Worm (Caenorhabditis elegans) whole organism, L1 larva: ENCODE results near the gene C16B8.2.

Experiments used
- C04F5.9 ChIP-seq: sonication (generic microtip); optimal IDR thresholded peaks from 2 replicates; lab custom pipeline; 2016; ENCODE audit warnings: missing genetic modification characterization, missing compliant biosample characterization
- C16A3.4 ChIP-seq: fragments of 150-350 bp; optimal IDR thresholded peaks from 2 replicates; lab custom pipeline; 2014; ENCODE audit warnings: missing biosample characterization, missing genetic modification characterization
- F16B12.6 ChIP-seq: fragments of 150-350 bp; optimal IDR thresholded peaks from 2 replicates; lab custom pipeline; 2014; ENCODE audit warnings: missing biosample characterization, missing genetic modification characterization
- aha-1 ChIP-seq: fragments of 150-350 bp; optimal IDR thresholded peaks from 2 replicates; lab custom pipeline; 2014; ENCODE audit warnings: missing biosample characterization, missing genetic modification characterization
- alr-1 ChIP-seq: fragments of 200-800 bp; sonication (Bioruptor generic); optimal IDR thresholded peaks from 2 replicates; lab custom pipeline; 2018; ENCODE audit warnings: borderline replicate concordance, mild to moderate bottlenecking, missing genetic modification characterization, missing compliant biosample characterization
- blmp-1 ChIP-seq: fragments of 150-350 bp; optimal IDR thresholded peaks from 2 replicates; lab custom pipeline; 2014; ENCODE audit warnings: missing biosample characterization, missing genetic modification characterization
- ceh-8 ChIP-seq: fragments of 200-800 bp; sonication (Bioruptor generic); optimal IDR thresholded peaks from 2 replicates; lab custom pipeline; 2018; ENCODE audit warnings: mild to moderate bottlenecking, missing genetic modification characterization, moderate library complexity, missing compliant biosample characterization
- ceh-88 ChIP-seq: fragments of 200-800 bp; sonication (Bioruptor generic); IDR thresholded peaks from 2 replicates; pipeline ENCODE4 v1.3.6; 2022; ENCODE audit warnings: missing genetic modification characterization, missing compliant biosample characterization
- ceh-90 ChIP-seq: sonication (generic microtip); optimal IDR thresholded peaks from 2 replicates; lab custom pipeline; 2016; ENCODE audit warnings: missing genetic modification characterization, missing compliant biosample characterization
- ces-1 ChIP-seq: fragments of 150-350 bp; optimal IDR thresholded peaks from 2 replicates; lab custom pipeline; 2014; ENCODE audit warnings: missing biosample characterization, missing genetic modification reagents, missing genetic modification characterization
- dsc-1 ChIP-seq: sonication (generic microtip); optimal IDR thresholded peaks from 2 replicates; lab custom pipeline; 2016; ENCODE audit warnings: mild to moderate bottlenecking, missing genetic modification characterization, missing compliant biosample characterization
- efl-3 ChIP-seq: fragments of 200-800 bp; sonication (Bioruptor generic); optimal IDR thresholded peaks from 2 replicates; lab custom pipeline; 2018; ENCODE audit warnings: mild to moderate bottlenecking, missing genetic modification characterization, missing compliant biosample characterization
- egl-27 ChIP-seq, 2 experiments: fragments of 150-350 bp in 1 of 2; sonication (generic microtip); optimal IDR thresholded peaks; 3 replicates each; lab custom pipeline; 2017 to 2018; ENCODE audit warnings: missing biosample characterization in 2 of 2, missing genetic modification characterization in 2 of 2, missing genetic modification reagents in 2 of 2
- elt-2 ChIP-seq: sonication (generic microtip); optimal IDR thresholded peaks from 2 replicates; lab custom pipeline; 2016; ENCODE audit warnings: missing genetic modification characterization, mild to moderate bottlenecking, inconsistent platforms, missing compliant biosample characterization, missing genetic modification reagents
- fkh-10 ChIP-seq: sonication (generic microtip); optimal IDR thresholded peaks from 2 replicates; lab custom pipeline; 2017; ENCODE audit warnings: missing biosample characterization, missing genetic modification reagents, missing genetic modification characterization
- fkh-4 ChIP-seq: sonication (generic microtip); optimal IDR thresholded peaks from 2 replicates; lab custom pipeline; 2016; ENCODE audit warnings: missing compliant biosample characterization, missing genetic modification characterization, borderline replicate concordance
- fkh-8 ChIP-seq: sonication (generic microtip); optimal IDR thresholded peaks from 2 replicates; lab custom pipeline; 2016; ENCODE audit warnings: mild to moderate bottlenecking, missing genetic modification characterization, missing compliant biosample characterization
- hlh-17 ChIP-seq: fragments of 200-800 bp; sonication (Bioruptor generic); optimal IDR thresholded peaks from 2 replicates; lab custom pipeline; 2018; ENCODE audit warnings: missing genetic modification characterization, mild to moderate bottlenecking, missing compliant biosample characterization, moderate library complexity, borderline replicate concordance
- hlh-4 ChIP-seq: sonication (generic microtip); optimal IDR thresholded peaks from 2 replicates; lab custom pipeline; 2016; ENCODE audit warnings: mild to moderate bottlenecking, missing genetic modification characterization, missing compliant biosample characterization
- jun-1 ChIP-seq: fragments of 150-350 bp; optimal IDR thresholded peaks from 2 replicates; lab custom pipeline; 2014; ENCODE audit warnings: missing biosample characterization, missing genetic modification reagents, missing genetic modification characterization
- lin-13 ChIP-seq: fragments of 150-350 bp; optimal IDR thresholded peaks from 2 replicates; lab custom pipeline; 2014; ENCODE audit warnings: missing biosample characterization, missing genetic modification reagents, missing genetic modification characterization
- lin-14 ChIP-seq: fragments of 200-800 bp; sonication (Bioruptor generic); optimal IDR thresholded peaks from 2 replicates; lab custom pipeline; 2018; ENCODE audit warnings: mild to moderate bottlenecking, missing genetic modification characterization, moderate library complexity, missing compliant biosample characterization
- lin-15B ChIP-seq: fragments of 150-350 bp; sonication (generic microtip); optimal IDR thresholded peaks from 3 replicates; lab custom pipeline; 2014; ENCODE audit warnings: missing biosample characterization, missing genetic modification characterization
- lin-35 ChIP-seq, 2 experiments: fragments of 150-350 bp; optimal IDR thresholded peaks; 2 replicates each; lab custom pipeline; 2014; ENCODE audit warnings: missing biosample characterization in 2 of 2, missing genetic modification characterization in 2 of 2, missing genetic modification reagents in 2 of 2
- lin-39 ChIP-seq: fragments of 150-350 bp; optimal IDR thresholded peaks from 2 replicates; lab custom pipeline; 2014; ENCODE audit warnings: missing biosample characterization, missing genetic modification reagents, missing genetic modification characterization
- mab-9 ChIP-seq: fragments of 200-800 bp; sonication (Bioruptor generic); IDR thresholded peaks from 2 replicates; pipeline ENCODE4 v1.3.6; 2022; ENCODE audit warnings: missing genetic modification reagents, missing genetic modification characterization, missing compliant biosample characterization
- mef-2 ChIP-seq: fragments of 150-350 bp; optimal IDR thresholded peaks from 2 replicates; lab custom pipeline; 2014; ENCODE audit warnings: missing biosample characterization, missing genetic modification characterization
- mep-1 ChIP-seq: fragments of 150-350 bp; optimal IDR thresholded peaks from 2 replicates; lab custom pipeline; 2014; ENCODE audit warnings: missing biosample characterization, missing genetic modification characterization
- nhr-11 ChIP-seq: fragments of 150-350 bp; optimal IDR thresholded peaks from 2 replicates; lab custom pipeline; 2014; ENCODE audit warnings: missing biosample characterization, missing genetic modification characterization
- nhr-12 ChIP-seq: sonication (generic microtip); optimal IDR thresholded peaks from 2 replicates; lab custom pipeline; 2017; ENCODE audit warnings: missing biosample characterization, missing genetic modification characterization
- nhr-20 ChIP-seq: sonication (generic microtip); optimal IDR thresholded peaks from 2 replicates; lab custom pipeline; 2016; ENCODE audit warnings: mild to moderate bottlenecking, missing genetic modification characterization, missing compliant biosample characterization
- nhr-28 ChIP-seq: fragments of 150-350 bp; optimal IDR thresholded peaks from 2 replicates; lab custom pipeline; 2014; ENCODE audit warnings: missing biosample characterization, missing genetic modification characterization
- nhr-71 ChIP-seq: sonication (generic microtip); optimal IDR thresholded peaks from 2 replicates; lab custom pipeline; 2016; ENCODE audit warnings: mild to moderate bottlenecking, missing genetic modification characterization, moderate library complexity, missing compliant biosample characterization
- nhr-76 ChIP-seq: sonication (generic microtip); optimal IDR thresholded peaks from 2 replicates; lab custom pipeline; 2017; ENCODE audit warnings: missing biosample characterization, missing genetic modification characterization
- nhr-77 ChIP-seq: fragments of 150-350 bp; optimal IDR thresholded peaks from 2 replicates; lab custom pipeline; 2014; ENCODE audit warnings: missing biosample characterization, missing genetic modification characterization
- nhr-84 ChIP-seq: sonication (generic microtip); optimal IDR thresholded peaks from 2 replicates; lab custom pipeline; 2017; ENCODE audit warnings: missing biosample characterization, missing genetic modification characterization
- nhr-90 ChIP-seq: sonication (generic microtip); optimal IDR thresholded peaks from 2 replicates; lab custom pipeline; 2016; ENCODE audit warnings: mild to moderate bottlenecking, missing genetic modification characterization, missing compliant biosample characterization; ENCODE audit not compliant: poor library complexity
- pax-3 ChIP-seq: fragments of 200-800 bp; sonication (Bioruptor generic); optimal IDR thresholded peaks from 2 replicates; lab custom pipeline; 2018; ENCODE audit warnings: mild to moderate bottlenecking, missing genetic modification characterization, moderate library complexity, missing compliant biosample characterization
- pqm-1 ChIP-seq: sonication (generic microtip); optimal IDR thresholded peaks from 3 replicates; lab custom pipeline; 2017; ENCODE audit warnings: missing biosample characterization, missing genetic modification characterization
- rnt-1 ChIP-seq: sonication (generic microtip); optimal IDR thresholded peaks from 2 replicates; lab custom pipeline; 2016; ENCODE audit warnings: mild to moderate bottlenecking, missing genetic modification characterization, moderate library complexity, missing compliant biosample characterization
- snu-23 ChIP-seq: sonication (generic microtip); optimal IDR thresholded peaks from 2 replicates; lab custom pipeline; 2016; ENCODE audit warnings: missing genetic modification characterization, missing compliant biosample characterization
- sox-4 ChIP-seq: sonication (generic microtip); optimal IDR thresholded peaks from 2 replicates; lab custom pipeline; 2016; ENCODE audit warnings: missing genetic modification characterization, missing compliant biosample characterization
- tbx-2 ChIP-seq: sonication (generic microtip); optimal IDR thresholded peaks from 2 replicates; lab custom pipeline; 2016; ENCODE audit warnings: missing genetic modification characterization, missing compliant biosample characterization
- tlp-1 ChIP-seq: fragments of 150-350 bp; optimal IDR thresholded peaks from 2 replicates; lab custom pipeline; 2014; ENCODE audit warnings: missing biosample characterization, missing genetic modification characterization
- unc-130 ChIP-seq: fragments of 150-350 bp; optimal IDR thresholded peaks from 2 replicates; lab custom pipeline; 2017; ENCODE audit warnings: missing biosample characterization, missing genetic modification characterization, inconsistent platforms
- unc-86 ChIP-seq: sonication (generic microtip); optimal IDR thresholded peaks from 2 replicates; lab custom pipeline; 2016; ENCODE audit warnings: missing genetic modification characterization, missing compliant biosample characterization
- vab-15 ChIP-seq: sonication (generic microtip); optimal IDR thresholded peaks from 2 replicates; lab custom pipeline; 2017; ENCODE audit warnings: missing genotype, mild to moderate bottlenecking, missing genetic modification characterization, missing compliant biosample characterization
- zip-4 ChIP-seq: fragments of 200-800 bp; sonication (Bioruptor generic); optimal IDR thresholded peaks from 2 replicates; lab custom pipeline; 2018; ENCODE audit warnings: mild to moderate bottlenecking, missing genetic modification characterization, moderate library complexity, missing compliant biosample characterization
- ztf-4 ChIP-seq: fragments of 150-350 bp; optimal IDR thresholded peaks from 2 replicates; lab custom pipeline; 2014; ENCODE audit warnings: missing biosample characterization, missing genetic modification characterization

C16B8.2 gene

ce11 chrX:3959221-3959620 is 7.0 kb downstream of the C16B8.2 start:
- TF ChIP-seq mep-1 (tag; lab: Kevin White, UChicago) = no peak
- no peak for TF ChIP-seq lin-39
- no peak for TF ChIP-seq nhr-77 (tag; lab: Kevin White, UChicago)
- no peak for TF ChIP-seq mef-2
- no peak for TF ChIP-seq fkh-8 (tag; lab: Kevin White, UChicago)
- TF ChIP-seq unc-86 (tag; lab: Kevin White, UChicago) = no peak
- peak; percentile 33 for TF ChIP-seq lin-14 (GFP tag; lab: Kevin White, UChicago)
- TF ChIP-seq zip-4 (GFP tag; lab: Kevin White, UChicago) = no peak
- TF ChIP-seq mab-9 (GFP tag; lab: Robert Waterston, UW) = no peak
- peak; percentile 34 for TF ChIP-seq rnt-1 (tag; lab: Kevin White, UChicago)
- TF ChIP-seq, all 84 proteins: peak for 2

- TF ChIP-seq efl-3 (GFP tag; lab: Kevin White, UChicago) (no peak), blmp-1 (tag; lab: Kevin White, UChicago) (peak; percentile 49)
Observed at ce11 chrX:3958252-3958651, 8.0 kb downstream of the C16B8.2 start, which contains the start of gene lin-18. lin-18 (plus strand) TSS chrX:3958552.

DNA sequence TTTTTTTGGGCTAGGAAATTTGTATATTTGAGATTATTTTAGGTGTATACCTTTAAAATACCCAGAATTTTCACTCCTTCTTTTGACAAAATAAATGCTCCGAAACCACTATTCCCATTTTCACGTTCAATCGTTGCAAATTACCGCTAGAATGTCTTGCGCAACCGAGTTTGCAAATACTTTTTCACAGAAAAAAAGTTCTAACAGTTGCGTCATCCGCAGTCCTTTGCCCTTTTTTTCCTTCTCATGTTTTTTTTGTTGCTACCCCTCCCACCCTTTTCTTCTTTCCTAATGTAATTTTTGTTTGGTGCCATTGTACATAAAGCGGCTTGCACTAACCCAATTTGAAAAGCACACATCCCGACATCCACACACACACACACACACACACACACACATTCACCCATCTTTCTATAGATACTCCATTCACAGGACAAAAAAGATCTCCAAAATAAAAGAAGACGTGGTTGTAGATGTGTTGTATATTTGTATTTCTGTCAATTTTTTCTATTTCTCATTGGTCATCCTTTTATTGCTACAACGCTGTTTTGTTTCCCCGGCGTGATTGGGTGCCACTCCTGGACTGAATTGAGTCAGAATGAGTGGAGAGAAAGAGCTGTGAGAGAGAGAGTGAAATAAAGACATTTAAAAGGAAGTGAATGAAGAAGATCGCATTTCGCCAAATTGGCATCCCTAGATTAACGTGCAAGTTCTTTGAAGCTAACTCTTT is 8.6 kb downstream of the C16B8.2 start:
- no peak for TF ChIP-seq pax-3
- TF ChIP-seq C04F5.9 = no peak
- TF ChIP-seq ceh-88 (GFP tag; lab: Robert Waterston, UW) = no peak
- TF ChIP-seq nhr-76 = no peak
- no peak for TF ChIP-seq aha-1
- TF ChIP-seq ceh-8 (GFP tag; lab: Kevin White, UChicago) = no peak
- TF ChIP-seq nhr-28 = no peak
- TF ChIP-seq nhr-20 (tag; lab: Kevin White, UChicago) = no peak
- TF ChIP-seq tbx-2 (tag; lab: Kevin White, UChicago) = peak; percentile 5
- no peak for TF ChIP-seq dsc-1
- no peak for TF ChIP-seq pqm-1 (tag; lab: Kevin White, UChicago)
- no peak for TF ChIP-seq F16B12.6
- no peak for TF ChIP-seq sox-4 (tag; lab: Kevin White, UChicago)
- peak; percentile 21 for TF ChIP-seq nhr-71 (tag; lab: Kevin White, UChicago)
- TF ChIP-seq lin-13 (GFP tag; lab: Kevin White, UChicago) = no peak
- TF ChIP-seq hlh-17 (GFP tag; lab: Kevin White, UChicago) = no peak
- TF ChIP-seq fkh-4 (tag; lab: Kevin White, UChicago) = no peak
- TF ChIP-seq alr-1 (tag; lab: Kevin White, UChicago) = no peak
- TF ChIP-seq lin-14 (GFP tag; lab: Kevin White, UChicago) = peak; percentile 86
- TF ChIP-seq egl-27 (tag; optimal IDR thresholded peaks at IDR 0.05; lab: Kevin White, UChicago) = no peak
- peak; percentile 86 for TF ChIP-seq fkh-10 (GFP tag; lab: Kevin White, UChicago)
- no peak for TF ChIP-seq lin-35 (GFP tag; optimal IDR thresholded peaks at IDR 0.05; lab: Kevin White, UChicago)
- TF ChIP-seq snu-23 = peak; percentile 9
- no peak for TF ChIP-seq nhr-90
- TF ChIP-seq tlp-1 (tag; lab: Kevin White, UChicago) = no peak
- no peak for TF ChIP-seq ceh-90 (tag; lab: Kevin White, UChicago)
- TF ChIP-seq elt-2 = no peak
- no peak for TF ChIP-seq jun-1 (tag; lab: Kevin White, UChicago)
- peak; percentile 90 for TF ChIP-seq ces-1 (GFP tag; lab: Kevin White, UChicago)
- TF ChIP-seq nhr-12 = no peak
- TF ChIP-seq vab-15 (tag; lab: Kevin White, UChicago) = no peak
- TF ChIP-seq lin-15B (tag; lab: Kevin White, UChicago) = no peak
- no peak for TF ChIP-seq ztf-4
- no peak for TF ChIP-seq nhr-11 (tag; lab: Kevin White, UChicago)
- TF ChIP-seq C16A3.4 (tag; lab: Kevin White, UChicago) = no peak
- no peak for TF ChIP-seq nhr-84 (tag; lab: Kevin White, UChicago)
- no peak for TF ChIP-seq hlh-4 (tag; lab: Kevin White, UChicago)
- no peak for TF ChIP-seq unc-130 (tag; lab: Kevin White, UChicago)
